Worm (Caenorhabditis elegans): ENCODE measurements around the gene F45D3.4.

Gene F45D3.4

DNA sequence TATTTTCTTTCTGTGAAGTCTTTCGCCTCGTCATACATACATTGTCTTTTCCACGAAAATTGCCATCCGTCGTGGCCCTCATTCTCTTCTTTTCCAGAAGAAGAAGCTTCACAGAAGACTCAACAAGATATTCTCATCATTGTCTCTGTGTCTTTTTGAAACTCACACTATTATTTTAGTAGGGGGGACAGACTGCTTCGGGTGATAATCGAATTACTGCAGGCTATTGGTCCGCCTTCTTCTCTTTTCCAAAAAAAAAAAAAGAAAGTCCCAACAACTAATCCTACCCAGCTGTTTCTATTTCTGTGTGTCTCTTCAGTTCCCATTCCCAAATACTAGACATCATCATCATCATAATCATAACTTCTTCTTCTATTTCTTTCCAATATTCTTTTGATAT lies 30.4 kb upstream of the F45D3.4 start:
- TF ChIP-seq unc-42 (tag; optimal IDR thresholded peaks at IDR 0.05), result peak; percentile 89
- no peak for TF ChIP-seq ceh-2 (tag; optimal IDR thresholded peaks at IDR 0.05)

DNA sequence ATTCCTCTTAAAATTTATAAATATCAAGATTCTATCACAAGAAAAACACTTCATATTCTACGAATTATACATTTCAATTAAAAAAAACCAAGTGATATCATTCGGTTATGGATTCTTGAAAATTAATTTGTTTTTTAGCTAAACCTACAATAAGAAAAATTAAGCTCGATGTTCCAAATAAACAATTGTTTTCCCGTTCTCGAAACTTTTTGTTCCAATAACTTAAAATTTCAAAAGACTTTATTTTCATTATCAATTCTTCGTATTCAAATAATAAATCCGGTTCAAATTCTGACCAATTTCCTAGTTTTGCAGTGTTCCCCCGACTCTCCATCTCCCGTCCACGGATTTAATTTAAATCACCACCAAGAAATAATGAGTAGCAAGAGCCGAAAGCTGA lies 26.3 kb upstream of the F45D3.4 start, which contains the start of gene E02A10.3:
Gene E02A10.3 (plus strand): TSS at position 301 of the 400 bp plus-strand sequence.
- TF ChIP-seq hlh-13 (GFP tag; optimal IDR thresholded peaks at IDR 0.05), result no peak
- no peak for TF ChIP-seq nhr-232 (tag; optimal IDR thresholded peaks at IDR 0.05)
- TF ChIP-seq nfya-1 (tag; optimal IDR thresholded peaks at IDR 0.05), result no peak
- TF ChIP-seq unc-86 (tag; optimal IDR thresholded peaks at IDR 0.05), result no peak
- TF ChIP-seq unc-42 (tag; optimal IDR thresholded peaks at IDR 0.05), result no peak
- no peak for TF ChIP-seq rnt-1 (tag; optimal IDR thresholded peaks at IDR 0.05)
- TF ChIP-seq tbx-7 (tag; optimal IDR thresholded peaks at IDR 0.05), result no peak
- no peak for TF ChIP-seq ceh-14 (tag; optimal IDR thresholded peaks at IDR 0.05)

DNA sequence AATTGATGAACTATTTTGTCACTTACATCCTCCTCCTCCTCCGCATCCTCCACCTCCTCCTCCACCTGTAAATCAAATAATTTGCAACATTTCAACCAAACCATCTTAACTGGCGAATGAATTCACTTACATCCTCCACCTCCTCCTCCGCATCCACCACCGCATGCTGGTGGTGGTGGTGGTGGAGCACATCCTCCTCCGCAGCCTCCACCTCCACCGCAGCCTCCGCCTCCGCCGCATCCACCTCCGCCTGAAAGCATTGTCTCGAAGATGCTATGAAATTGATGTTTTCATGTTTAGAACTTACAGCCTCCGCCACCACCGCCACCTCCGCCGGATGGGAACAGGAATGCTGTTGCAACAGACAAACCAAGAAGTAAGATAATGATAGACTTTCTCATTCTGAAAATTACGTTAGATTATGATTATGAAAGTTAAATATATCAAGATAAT lies 23.5 kb upstream of the F45D3.4 start, which contains the start of gene grl-23:
Gene grl-23 (minus strand): TSS at position 403 of the 453 bp plus-strand sequence.
- no peak for TF ChIP-seq ahr-1 (tag; optimal IDR thresholded peaks at IDR 0.05)
- no peak for TF ChIP-seq nfya-1 (tag; optimal IDR thresholded peaks at IDR 0.05)
- TF ChIP-seq syd-9 (tag; optimal IDR thresholded peaks at IDR 0.05), result no peak
- no peak for TF ChIP-seq che-1 (tag; optimal IDR thresholded peaks at IDR 0.05)
- no peak for TF ChIP-seq C08G9.2 (tag; optimal IDR thresholded peaks at IDR 0.05)
- TF ChIP-seq unc-3 (GFP tag; conservative IDR thresholded peaks at IDR 0.05), result no peak
- TF ChIP-seq unc-3 (tag; optimal IDR thresholded peaks at IDR 0.05), result no peak
- no peak for TF ChIP-seq elt-4 (tag; optimal IDR thresholded peaks at IDR 0.05)
- no peak for TF ChIP-seq ama-1 (optimal IDR thresholded peaks at IDR 0.05)

DNA sequence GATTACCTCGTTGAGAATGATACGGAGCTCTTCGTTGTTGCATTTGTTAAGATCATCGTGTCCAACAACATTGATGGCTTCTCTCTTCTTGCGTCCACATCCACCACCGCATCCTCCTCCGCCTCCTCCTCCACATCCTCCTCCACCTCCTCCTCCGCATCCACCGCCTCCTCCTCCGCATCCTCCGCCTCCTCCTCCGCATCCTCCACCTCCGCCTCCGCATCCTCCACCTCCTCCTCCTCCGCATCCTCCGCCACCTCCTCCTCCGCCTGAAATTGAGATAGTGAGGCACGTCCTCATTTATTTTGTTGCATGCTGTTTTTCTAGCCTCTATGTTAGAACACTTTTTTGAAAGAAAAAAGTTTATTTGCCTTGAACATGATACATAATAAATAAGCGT lies 22.9 kb upstream of the F45D3.4 start:
- TF ChIP-seq ceh-22 (tag; optimal IDR thresholded peaks at IDR 0.05), result no peak
- no peak for TF ChIP-seq hlh-15 (tag; optimal IDR thresholded peaks at IDR 0.05)
- no peak for TF ChIP-seq ceh-2 (tag; optimal IDR thresholded peaks at IDR 0.05)
- TF ChIP-seq ttx-3 (tag; optimal IDR thresholded peaks at IDR 0.05), result no peak
- TF ChIP-seq C08G9.2 (tag; optimal IDR thresholded peaks at IDR 0.05), result no peak
- no peak for TF ChIP-seq pros-1 (tag; optimal IDR thresholded peaks at IDR 0.05)
- TF ChIP-seq F13H6.1 (tag; optimal IDR thresholded peaks at IDR 0.05), result no peak
- TF ChIP-seq ceh-6 (GFP tag; optimal IDR thresholded peaks at IDR 0.05), result no peak
- no peak for TF ChIP-seq ceh-48 (tag; optimal IDR thresholded peaks at IDR 0.05)
- TF ChIP-seq sox-4 (tag; optimal IDR thresholded peaks at IDR 0.05), result no peak
- TF ChIP-seq tbx-7 (tag; optimal IDR thresholded peaks at IDR 0.05), result no peak
- no peak for TF ChIP-seq sdc-2 (tag; optimal IDR thresholded peaks at IDR 0.05)
- TF ChIP-seq fkh-6 (tag; optimal IDR thresholded peaks at IDR 0.05), result no peak
- no peak for TF ChIP-seq fax-1 (tag; optimal IDR thresholded peaks at IDR 0.05)
- TF ChIP-seq ztf-16 (tag; optimal IDR thresholded peaks at IDR 0.05), result no peak
- no peak for TF ChIP-seq sox-2 (GFP tag; IDR thresholded peaks at IDR 0.05)
- TF ChIP-seq pax-1 (tag; optimal IDR thresholded peaks at IDR 0.05), result no peak
- no peak for TF ChIP-seq unc-3 (GFP tag; conservative IDR thresholded peaks at IDR 0.05)
- no peak for TF ChIP-seq unc-3 (tag; optimal IDR thresholded peaks at IDR 0.05)

DNA sequence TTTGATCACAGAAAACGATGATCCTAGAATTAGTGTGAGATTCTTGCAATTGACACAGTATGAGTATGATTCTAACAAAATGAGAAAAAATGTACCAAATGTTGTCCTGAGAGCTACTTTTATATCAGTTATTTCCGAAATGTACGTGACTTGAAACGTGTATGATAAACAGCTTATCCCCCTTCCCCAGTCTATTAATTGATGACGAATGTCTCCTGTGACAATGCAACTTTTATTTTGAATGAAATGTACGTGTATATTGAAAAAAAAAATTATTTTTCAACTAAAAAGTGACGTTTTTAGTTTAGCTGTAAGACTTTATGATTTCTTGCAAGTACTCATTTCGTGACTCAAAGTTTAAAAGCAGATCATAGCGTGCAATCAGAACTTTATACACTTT lies 17.3 kb upstream of the F45D3.4 start:
- no peak for TF ChIP-seq dve-1 (tag; optimal IDR thresholded peaks at IDR 0.05)
- no peak for TF ChIP-seq sdc-2 (tag; optimal IDR thresholded peaks at IDR 0.05)
- TF ChIP-seq fkh-10 (GFP tag; optimal IDR thresholded peaks at IDR 0.05), result no peak
- TF ChIP-seq C38D4.7 (GFP tag; optimal IDR thresholded peaks at IDR 0.05), result no peak
- TF ChIP-seq ceh-9 (tag; optimal IDR thresholded peaks at IDR 0.05), result no peak
- TF ChIP-seq zip-5 (tag; optimal IDR thresholded peaks at IDR 0.05), result no peak
- no peak for TF ChIP-seq ceh-18 (tag; optimal IDR thresholded peaks at IDR 0.05)
- no peak for TF ChIP-seq rnt-1 (tag; optimal IDR thresholded peaks at IDR 0.05)
- no peak for TF ChIP-seq nfya-1 (tag; optimal IDR thresholded peaks at IDR 0.05)
- TF ChIP-seq hlh-30 (tag; optimal IDR thresholded peaks at IDR 0.05; ENCODE audit: insufficient read depth), result no peak
- TF ChIP-seq elt-2 (tag; optimal IDR thresholded peaks at IDR 0.05), result no peak
- no peak for TF ChIP-seq eyg-1 (tag; optimal IDR thresholded peaks at IDR 0.05)
